Fruit fly (Drosophila melanogaster): ENCODE data around the gene Pbp95.

Pbp95 gene

dm6 chr3R:8007595-8008255 lies 5.9 kb upstream of the Pbp95 start, which contains the start of gene CG2767 (continued):
- TF ChIP-seq klu (GFP tag; IDR thresholded peaks at IDR 0.05) = no peak
- peak; percentile 44 for TF ChIP-seq Myb (GFP tag; optimal IDR thresholded peaks at IDR 0.05)
- no peak for TF ChIP-seq abd-A (tag; optimal IDR thresholded peaks at IDR 0.05)
- TF ChIP-seq CG6854 (GFP tag; optimal IDR thresholded peaks at IDR 0.05) = no peak
- no peak for TF ChIP-seq CG8478 (optimal IDR thresholded peaks at IDR 0.05)
- peak; percentile 56 for TF ChIP-seq pzg (GFP tag; optimal IDR thresholded peaks at IDR 0.05)
- TF ChIP-seq Opbp (GFP tag; IDR thresholded peaks at IDR 0.05; ENCODE audit: partially characterized antibody) = peak; percentile 8; the same call in 2 of the 3 replicates
- TF ChIP-seq CG3281 (GFP tag; optimal IDR thresholded peaks at IDR 0.05) = no peak
- TF ChIP-seq ems (GFP tag; optimal IDR thresholded peaks at IDR 0.05) = no peak
- TF ChIP-seq emc (GFP tag; optimal IDR thresholded peaks at IDR 0.05) = no peak
- no peak for TF ChIP-seq CG3163 (GFP tag; optimal IDR thresholded peaks at IDR 0.05)
- TF ChIP-seq BtbVII (GFP tag; optimal IDR thresholded peaks at IDR 0.05) = no peak
- TF ChIP-seq tap (tag; optimal IDR thresholded peaks at IDR 0.05) = no peak
- no peak for TF ChIP-seq CG13123 (GFP tag; optimal IDR thresholded peaks at IDR 0.05)
- TF ChIP-seq ato (GFP tag; IDR thresholded peaks at IDR 0.05; ENCODE audit: partially characterized antibody) = no peak
- TF ChIP-seq CG7987 (GFP tag; optimal IDR thresholded peaks at IDR 0.05) = no peak
- TF ChIP-seq HLH4C (GFP tag; IDR thresholded peaks at IDR 0.05; ENCODE audit: partially characterized antibody) = no peak
- TF ChIP-seq Aef1 (GFP tag; IDR thresholded peaks at IDR 0.05) = no peak
- no peak for TF ChIP-seq ase (GFP tag; IDR thresholded peaks at IDR 0.05)
- no peak for TF ChIP-seq crol (GFP tag; IDR thresholded peaks at IDR 0.05)
- no peak for TF ChIP-seq HHEX (GFP tag; optimal IDR thresholded peaks at IDR 0.05)
- TF ChIP-seq Bgb (GFP tag; IDR thresholded peaks at IDR 0.05; ENCODE audit: partially characterized antibody) = peak; percentile 11; the same call in 1 of the 2 replicates
- no peak for TF ChIP-seq ara (GFP tag; IDR thresholded peaks at IDR 0.05)
- TF ChIP-seq Ets65A (GFP tag) = no peak
- no peak for TF ChIP-seq CG14441 (GFP tag; IDR thresholded peaks at IDR 0.05)
- no peak for TF ChIP-seq CG33557 (GFP tag; optimal IDR thresholded peaks at IDR 0.05)
- 0 out of 2 replicates have a peak, but pooled peaks have one; percentile 10 for TF ChIP-seq bbx (GFP tag; IDR thresholded peaks at IDR 0.05; ENCODE audit: partially characterized antibody)
- TF ChIP-seq Sry-δ (GFP tag; optimal IDR thresholded peaks at IDR 0.05) = no peak
- no peak for TF ChIP-seq CG9932 (GFP tag; IDR thresholded peaks at IDR 0.05)
- peak; percentile 86 for TF ChIP-seq E2f2 (GFP tag; IDR thresholded peaks at IDR 0.05)
- no peak for TF ChIP-seq CG18599 (GFP tag; optimal IDR thresholded peaks at IDR 0.05)
- TF ChIP-seq CG4854 (GFP tag; optimal IDR thresholded peaks at IDR 0.05) = no peak
- TF ChIP-seq YL-1 (GFP tag; optimal IDR thresholded peaks at IDR 0.05) = peak; percentile 12
- TF ChIP-seq CG2116 (GFP tag; optimal IDR thresholded peaks at IDR 0.05) = no peak
- TF ChIP-seq CG31441 (GFP tag; IDR thresholded peaks at IDR 0.05) = no peak
- no peak for TF ChIP-seq CG8388 (GFP tag; optimal IDR thresholded peaks at IDR 0.05)

- TF ChIP-seq CG3995 (GFP tag; optimal IDR thresholded peaks at IDR 0.05) (peak; percentile 76), al (GFP tag; IDR thresholded peaks at IDR 0.05) (no peak), salm (tag; optimal IDR thresholded peaks at IDR 0.05) (peak; percentile 11), Fer3 (tag; optimal IDR thresholded peaks at IDR 0.05) (no peak), Bgb (GFP tag; IDR thresholded peaks at IDR 0.05; ENCODE audit: partially characterized antibody) (peak; percentile 68), hbn (GFP tag; IDR thresholded peaks at IDR 0.05; ENCODE audit: partially characterized antibody) (0 out of 2 replicates have a peak, but pooled peaks have one; percentile 33), Dll (GFP tag; IDR thresholded peaks at IDR 0.05; ENCODE audit: partially characterized antibody) (peak; percentile 58; the same call in 1 of the 4 replicates), kah (GFP tag; optimal IDR thresholded peaks at IDR 0.05) (no peak), CG43689 (GFP tag; IDR thresholded peaks at IDR 0.05) (no peak), Mad (GFP tag; optimal IDR thresholded peaks at IDR 0.05) (no peak), Scr (GFP tag; IDR thresholded peaks at IDR 0.05; ENCODE audit: partially characterized antibody) (peak; percentile 59), CG12071 (GFP tag; optimal IDR thresholded peaks at IDR 0.05) (no peak), CG30020 (tag; optimal IDR thresholded peaks at IDR 0.05) (peak; percentile 85), Ada2b (GFP tag; IDR thresholded peaks at IDR 0.05) (no peak), Sry-δ (GFP tag; optimal IDR thresholded peaks at IDR 0.05) (peak; percentile 63), br (optimal IDR thresholded peaks at IDR 0.05) (no peak), lab (GFP tag; optimal IDR thresholded peaks at IDR 0.05) (no peak)
Measured at dm6 chr3R:8009080-8009620, 4.4 kb upstream of the Pbp95 start, which contains the start of the genes CG11052 and CG3223. Gene CG11052 (minus strand): TSS chr3R:8009297. Gene CG3223 (plus strand): TSS chr3R:8009400.

Measured in whole organism, embryonic.